Worm (Caenorhabditis elegans) whole organism, late embryonic: ENCODE data around the gene tomm-20.

ENCODE experiments used
- T23F11.4 ChIP-seq: fragments of 200-800 bp; sonication (Bioruptor generic); optimal IDR thresholded peaks from 2 replicates; lab custom pipeline; 2018; ENCODE audit warnings: mild to moderate bottlenecking, missing genetic modification characterization, missing compliant biosample characterization
- ahr-1 ChIP-seq: sonication (generic microtip); optimal IDR thresholded peaks from 2 replicates; lab custom pipeline; 2016; ENCODE audit warnings: missing genetic modification characterization, missing compliant biosample characterization
- ama-1 ChIP-seq: fragments of 150-350 bp; optimal IDR thresholded peaks from 2 replicates; lab custom pipeline; 2014
- ceh-19 ChIP-seq: fragments of 200-800 bp; sonication (Bioruptor generic); optimal IDR thresholded peaks from 2 replicates; lab custom pipeline; 2018; ENCODE audit warnings: mild to moderate bottlenecking, missing genetic modification characterization, missing compliant biosample characterization
- ceh-2 ChIP-seq: sonication (generic microtip); optimal IDR thresholded peaks from 2 replicates; lab custom pipeline; 2016; ENCODE audit warnings: missing genotype, missing genetic modification characterization, missing compliant biosample characterization
- ceh-31 ChIP-seq: sonication (generic microtip); optimal IDR thresholded peaks from 2 replicates; lab custom pipeline; 2016; ENCODE audit warnings: missing genetic modification characterization, missing compliant biosample characterization
- pha-4 ChIP-seq: fragments of 150-350 bp; optimal IDR thresholded peaks from 2 replicates; lab custom pipeline; 2018; ENCODE audit warnings: missing biosample characterization, missing genetic modification reagents, missing genetic modification characterization
- pqm-1 ChIP-seq: sonication (generic microtip); optimal IDR thresholded peaks from 2 replicates; lab custom pipeline; 2016; ENCODE audit warnings: missing genetic modification characterization, missing compliant biosample characterization
- pros-1 ChIP-seq: fragments of 150-350 bp; optimal IDR thresholded peaks from 2 replicates; lab custom pipeline; 2014; ENCODE audit warnings: missing biosample characterization, missing genetic modification reagents, missing genetic modification characterization
- tbx-2 ChIP-seq: sonication (generic microtip); optimal IDR thresholded peaks from 2 replicates; lab custom pipeline; 2016; ENCODE audit warnings: missing genetic modification characterization, missing compliant biosample characterization

DNA sequence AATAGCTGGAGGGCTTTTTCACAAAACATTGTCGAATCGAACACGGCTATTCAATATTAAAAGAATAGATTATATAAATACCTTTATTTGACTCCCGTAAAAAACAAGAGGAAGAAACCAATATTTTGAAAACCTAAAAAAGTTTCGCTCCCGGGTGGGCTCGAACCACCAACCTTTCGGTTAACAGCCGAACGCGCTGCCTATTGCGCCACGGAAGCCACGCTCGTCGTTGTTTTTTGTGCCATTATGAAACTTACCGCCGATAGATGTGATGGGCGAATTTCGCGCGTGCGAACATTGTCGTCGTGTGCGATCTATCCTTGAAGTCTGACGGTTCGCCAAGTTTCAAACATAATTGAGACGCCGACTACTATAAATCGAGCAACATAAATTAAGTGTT lies 11.4 kb downstream of the tomm-20 start:
- no peak for TF ChIP-seq pros-1
- no peak for TF ChIP-seq ceh-2 (tag; lab: Kevin White, UChicago)
- no peak for TF ChIP-seq ceh-19 (GFP tag; lab: Kevin White, UChicago)
- TF ChIP-seq T23F11.4 = no peak
- TF ChIP-seq pha-4 (tag; lab: Kevin White, UChicago) = no peak
- no peak for TF ChIP-seq ceh-31
- TF ChIP-seq ama-1 (lab: Kevin White, UChicago) = no peak
- no peak for TF ChIP-seq ahr-1 (tag; lab: Kevin White, UChicago)
- TF ChIP-seq pqm-1 (tag; lab: Kevin White, UChicago) = no peak
- no peak for TF ChIP-seq tbx-2 (tag; lab: Kevin White, UChicago)
